Worm (Caenorhabditis elegans): ENCODE results near the gene C09F5.3.

ce11 chrIII:683318-683717 is 18.3 kb upstream of the C09F5.3 start, which contains the start of gene W02B3.4:
- TF ChIP-seq ref-1 (GFP tag; conservative IDR thresholded peaks at IDR 0.05): no peak
- no peak for TF ChIP-seq ztf-23 (GFP tag; IDR thresholded peaks at IDR 0.05)
- TF ChIP-seq T22C8.4 (GFP tag; IDR thresholded peaks at IDR 0.05): no peak
